Worm (Caenorhabditis elegans) whole organism, midembryonic: ENCODE measurements around the gene tsp-8.

Source experiments
- T22C8.4 ChIP-seq: fragments of 200-800 bp; sonication (Bioruptor generic); IDR thresholded peaks from 2 replicates; pipeline ENCODE4 v1.3.6; 2022; ENCODE audit warnings: missing genetic modification characterization, missing compliant biosample characterization
- cog-1 ChIP-seq: sonication (generic microtip); optimal IDR thresholded peaks from 2 replicates; lab custom pipeline; 2016; ENCODE audit warnings: missing genetic modification characterization, missing compliant biosample characterization
- flt-1 ChIP-seq: fragments of 200-800 bp; sonication (Bioruptor generic); IDR thresholded peaks from 2 replicates; pipeline ENCODE4 v1.3.6; 2022; ENCODE audit warnings: missing genetic modification characterization, missing compliant biosample characterization
- klf-2 ChIP-seq: fragments of 200-800 bp; sonication (Bioruptor generic); conservative IDR thresholded peaks from 2 replicates; pipeline ENCODE4 v1.3.6; 2022; ENCODE audit warnings: missing genetic modification reagents, missing genetic modification characterization, missing compliant biosample characterization
- ref-1 ChIP-seq: fragments of 200-800 bp; sonication (Bioruptor generic); conservative IDR thresholded peaks from 2 replicates; pipeline ENCODE4 v1.3.6; 2022; ENCODE audit warnings: missing genetic modification reagents, missing genetic modification characterization, missing compliant biosample characterization
- tab-1 ChIP-seq: fragments of 200-800 bp; sonication (Bioruptor generic); IDR thresholded peaks from 2 replicates; pipeline ENCODE4 v1.3.6; 2022; ENCODE audit warnings: missing genetic modification characterization, missing compliant biosample characterization
- ztf-29 ChIP-seq: fragments of 200-800 bp; sonication (Bioruptor generic); IDR thresholded peaks from 2 replicates; pipeline ENCODE4 v1.3.6; 2022; ENCODE audit warnings: missing genetic modification reagents, missing genetic modification characterization, missing compliant biosample characterization

ce11 chrX:14721098-14721497 lies 8.2 kb downstream of the tsp-8 start, which contains the start of gene F33C8.2:
- no peak for TF ChIP-seq flt-1
- no peak for TF ChIP-seq tab-1 (GFP tag; lab: Robert Waterston, UW)
- TF ChIP-seq cog-1 (tag; lab: Kevin White, UChicago) = no peak
- no peak for TF ChIP-seq ref-1 (GFP tag; lab: Robert Waterston, UW)
- TF ChIP-seq ztf-29 = no peak
- TF ChIP-seq klf-2 (GFP tag; lab: Robert Waterston, UW) = no peak
- no peak for TF ChIP-seq T22C8.4 (GFP tag; lab: Robert Waterston, UW)
